Fruit fly (Drosophila melanogaster) whole organism, embryonic: ENCODE measurements around the gene RpS8.

Experiments used
- B-H1 ChIP-seq: fragments of 200-800 bp; sonication (Bioruptor generic); IDR thresholded peaks from 3 replicates; pipeline ENCODE4 v1.3.6; 2022; ENCODE audit warnings: missing biosample characterization, missing genetic modification characterization
- BEAF-32 ChIP-seq: fragments of 200-800 bp; sonication (Bioruptor generic); optimal IDR thresholded peaks from 3 replicates; lab custom pipeline; 2017; ENCODE audit warnings: missing biosample characterization, missing genetic modification characterization, mild to moderate bottlenecking, moderate library complexity, missing genetic modification reagents
- CG10543 ChIP-seq: fragments of 200-800 bp; sonication (Bioruptor generic); optimal IDR thresholded peaks from 3 replicates; lab custom pipeline; 2017; ENCODE audit warnings: missing biosample characterization, mild to moderate bottlenecking, missing genetic modification characterization, moderate library complexity
- CG12391 ChIP-seq: fragments of 200-800 bp; sonication (Bioruptor generic); optimal IDR thresholded peaks from 3 replicates; lab custom pipeline; 2018; ENCODE audit warnings: missing biosample characterization, mild to moderate bottlenecking, missing genetic modification characterization, moderate library complexity
- CG13123 ChIP-seq: fragments of 200-800 bp; sonication (Bioruptor generic); optimal IDR thresholded peaks from 2 replicates; lab custom pipeline; 2016; ENCODE audit warnings: missing biosample characterization, missing genetic modification characterization
- CG13424 ChIP-seq: fragments of 200-800 bp; sonication (Bioruptor generic); optimal IDR thresholded peaks from 2 replicates; lab custom pipeline; 2019; ENCODE audit warnings: missing biosample characterization, mild to moderate bottlenecking, missing genetic modification characterization, moderate library complexity
- CG13624 ChIP-seq: fragments of 200-800 bp; sonication (Bioruptor generic); optimal IDR thresholded peaks from 2 replicates; lab custom pipeline; 2016; ENCODE audit warnings: missing biosample characterization, missing genetic modification characterization
- CG13894 ChIP-seq: fragments of 200-800 bp; sonication (Bioruptor generic); optimal IDR thresholded peaks from 3 replicates; lab custom pipeline; 2018; ENCODE audit warnings: missing biosample characterization, mild to moderate bottlenecking, missing genetic modification characterization, moderate library complexity
- CG15479 ChIP-seq: fragments of 200-800 bp; sonication (Bioruptor generic); optimal IDR thresholded peaks from 3 replicates; lab custom pipeline; 2019; ENCODE audit warnings: missing biosample characterization, mild to moderate bottlenecking, missing genetic modification characterization, moderate library complexity
- CG1602 ChIP-seq: fragments of 200-800 bp; sonication (Bioruptor generic); optimal IDR thresholded peaks from 3 replicates; lab custom pipeline; 2016; ENCODE audit warnings: missing biosample characterization, missing genetic modification characterization
- CG16779 ChIP-seq: fragments of 200-800 bp; sonication (Bioruptor generic); IDR thresholded peaks from 2 replicates; pipeline ENCODE4 v1.3.6; 2022; ENCODE audit warnings: missing biosample characterization, missing genetic modification characterization
- CG17385 ChIP-seq: fragments of 200-800 bp; sonication (Bioruptor generic); optimal IDR thresholded peaks from 3 replicates; lab custom pipeline; 2018; ENCODE audit warnings: missing biosample characterization, mild to moderate bottlenecking, missing genetic modification characterization
- CG1792 ChIP-seq: fragments of 200-800 bp; sonication (Bioruptor generic); optimal IDR thresholded peaks from 2 replicates; lab custom pipeline; 2016; ENCODE audit warnings: missing biosample characterization, missing genetic modification characterization
- CG18619 ChIP-seq: fragments of 200-800 bp; sonication (Bioruptor generic); optimal IDR thresholded peaks from 3 replicates; lab custom pipeline; 2017; ENCODE audit warnings: missing biosample characterization, mild to moderate bottlenecking, missing genetic modification characterization
- CG2120 ChIP-seq: fragments of 200-800 bp; sonication (Bioruptor generic); optimal IDR thresholded peaks from 3 replicates; lab custom pipeline; 2016; ENCODE audit warnings: missing biosample characterization, missing genetic modification characterization
- CG2202 ChIP-seq: fragments of 200-800 bp; sonication (Bioruptor generic); optimal IDR thresholded peaks from 2 replicates; lab custom pipeline; 2018; ENCODE audit warnings: missing biosample characterization, mild to moderate bottlenecking, missing genetic modification characterization
- CG32772 ChIP-seq: fragments of 200-800 bp; sonication (Bioruptor generic); IDR thresholded peaks from 2 replicates; pipeline ENCODE4 v1.3.6; 2022; ENCODE audit warnings: missing biosample characterization, missing genetic modification characterization
- CG43689 ChIP-seq: fragments of 200-800 bp; sonication (Bioruptor generic); IDR thresholded peaks from 2 replicates; pipeline ENCODE4 v1.3.6; 2022; ENCODE audit warnings: missing biosample characterization, missing genetic modification characterization
- CG6254 ChIP-seq: fragments of 200-800 bp; sonication (Bioruptor generic); optimal IDR thresholded peaks from 3 replicates; lab custom pipeline; 2017; ENCODE audit warnings: mild to moderate bottlenecking, missing biosample characterization, missing genetic modification reagents, missing genetic modification characterization
- CG6683 ChIP-seq: fragments of 200-800 bp; sonication (Bioruptor generic); optimal IDR thresholded peaks from 2 replicates; lab custom pipeline; 2017; ENCODE audit warnings: missing biosample characterization, mild to moderate bottlenecking, missing genetic modification characterization, missing genetic modification reagents
- CG6689 ChIP-seq: fragments of 200-800 bp; sonication (Bioruptor generic); IDR thresholded peaks from 2 replicates; pipeline ENCODE4 v1.3.6; 2022; ENCODE audit warnings: missing biosample characterization, missing genetic modification characterization
- CG8281 ChIP-seq: fragments of 200-800 bp; sonication (Bioruptor generic); optimal IDR thresholded peaks from 2 replicates; lab custom pipeline; 2018; ENCODE audit warnings: missing biosample characterization, mild to moderate bottlenecking, missing genetic modification characterization, moderate library complexity
- CG9609 ChIP-seq: fragments of 200-800 bp; sonication (Bioruptor generic); optimal IDR thresholded peaks from 3 replicates; lab custom pipeline; 2016; ENCODE audit warnings: missing biosample characterization, missing genetic modification characterization
- Dfd ChIP-seq, 2 experiments: fragments of >200 bp; optimal IDR thresholded peaks; 2 replicates each; lab custom pipeline; 2017; ENCODE audit warnings: missing biosample characterization in 2 of 2, missing genetic modification characterization in 2 of 2
- Fer3 ChIP-seq: fragments of 200-800 bp; sonication (Bioruptor generic); optimal IDR thresholded peaks from 2 replicates; lab custom pipeline; 2018; ENCODE audit warnings: missing biosample characterization, mild to moderate bottlenecking, missing genetic modification characterization, moderate library complexity
- Gug ChIP-seq: fragments of 200-800 bp; sonication (Bioruptor generic); IDR thresholded peaks from 4 replicates; pipeline ENCODE4 v1.3.6; 2022; ENCODE audit warnings: missing biosample characterization, missing genetic modification characterization
- HHEX ChIP-seq: fragments of 200-800 bp; sonication (Bioruptor generic); optimal IDR thresholded peaks from 3 replicates; lab custom pipeline; 2017; ENCODE audit warnings: missing biosample characterization, mild to moderate bottlenecking, missing genetic modification characterization, missing genetic modification reagents
- Hsf ChIP-seq: fragments of 200-800 bp; sonication (Bioruptor generic); optimal IDR thresholded peaks from 3 replicates; lab custom pipeline; 2016; ENCODE audit warnings: missing biosample characterization, missing genetic modification characterization
- Lpt ChIP-seq: fragments of >200 bp; optimal IDR thresholded peaks from 2 replicates; lab custom pipeline; 2018; ENCODE audit warnings: missing biosample characterization, missing genetic modification characterization
- Neu2 ChIP-seq: fragments of 200-800 bp; sonication (Bioruptor generic); optimal IDR thresholded peaks from 3 replicates; lab custom pipeline; 2016; ENCODE audit warnings: missing biosample characterization, missing genetic modification characterization, borderline replicate concordance
- Nf-YB ChIP-seq: fragments of 200-800 bp; sonication (Bioruptor generic); optimal IDR thresholded peaks from 3 replicates; lab custom pipeline; 2019; ENCODE audit warnings: missing biosample characterization, mild to moderate bottlenecking, missing genetic modification characterization, moderate library complexity
- PHDP ChIP-seq: fragments of 200-800 bp; sonication (Bioruptor generic); optimal IDR thresholded peaks from 3 replicates; lab custom pipeline; 2018; ENCODE audit warnings: missing biosample characterization, mild to moderate bottlenecking, missing genetic modification characterization, moderate library complexity
- Rx ChIP-seq: fragments of 200-800 bp; sonication (Bioruptor generic); IDR thresholded peaks from 2 replicates; pipeline ENCODE4 v1.3.6; 2022; ENCODE audit warnings: missing biosample characterization, missing genetic modification characterization
- Sox102F ChIP-seq: fragments of 200-800 bp; sonication (Bioruptor generic); optimal IDR thresholded peaks from 2 replicates; lab custom pipeline; 2018; ENCODE audit warnings: missing biosample characterization, mild to moderate bottlenecking, missing genetic modification characterization, moderate library complexity
- Sry-β ChIP-seq: fragments of 200-800 bp; sonication (Bioruptor generic); optimal IDR thresholded peaks from 2 replicates; lab custom pipeline; 2018; ENCODE audit warnings: missing biosample characterization, mild to moderate bottlenecking, missing genetic modification characterization, moderate library complexity
- amos ChIP-seq: fragments of 200-800 bp; sonication (Bioruptor generic); IDR thresholded peaks from 2 replicates; pipeline ENCODE4 v1.3.6; 2022; ENCODE audit warnings: missing biosample characterization, missing genetic modification characterization; ENCODE audit not compliant: partially characterized antibody
- cad ChIP-seq: fragments of >200 bp; optimal IDR thresholded peaks from 2 replicates; lab custom pipeline; 2017; ENCODE audit warnings: missing biosample characterization, missing genetic modification characterization
- crc ChIP-seq: fragments of 200-800 bp; sonication (Bioruptor generic); optimal IDR thresholded peaks from 2 replicates; lab custom pipeline; 2016; ENCODE audit warnings: missing biosample characterization, missing genetic modification characterization
- danr ChIP-seq: fragments of 200-800 bp; sonication (Bioruptor generic); IDR thresholded peaks from 2 replicates; pipeline ENCODE4 v1.3.6; 2022; ENCODE audit warnings: missing biosample characterization, missing genetic modification characterization
- fd96Cb ChIP-seq: fragments of 200-800 bp; sonication (Bioruptor generic); optimal IDR thresholded peaks from 2 replicates; lab custom pipeline; 2018; ENCODE audit warnings: missing biosample characterization, mild to moderate bottlenecking, missing genetic modification characterization, moderate library complexity
- grn ChIP-seq: fragments of 200-800 bp; sonication (Bioruptor generic); optimal IDR thresholded peaks from 3 replicates; lab custom pipeline; 2017; ENCODE audit warnings: missing biosample characterization, missing genetic modification characterization
- h ChIP-seq: fragments of >200 bp; optimal IDR thresholded peaks from 2 replicates; lab custom pipeline; 2017
- jigr1 ChIP-seq: fragments of 200-800 bp; sonication (Bioruptor generic); IDR thresholded peaks from 3 replicates; pipeline ENCODE4 v1.3.6; 2022; ENCODE audit warnings: missing biosample characterization, missing genetic modification characterization
- kay ChIP-seq: fragments of 200-800 bp; sonication (Bioruptor generic); optimal IDR thresholded peaks from 2 replicates; lab custom pipeline; 2016; ENCODE audit warnings: missing biosample characterization, missing genetic modification characterization
- mld ChIP-seq: fragments of 200-800 bp; sonication (Bioruptor generic); IDR thresholded peaks from 3 replicates; pipeline ENCODE4 v1.3.6; 2022; ENCODE audit warnings: missing biosample characterization, missing genetic modification characterization; ENCODE audit not compliant: partially characterized antibody
- nmo ChIP-seq: fragments of 200-800 bp; sonication (Bioruptor generic); optimal IDR thresholded peaks from 2 replicates; lab custom pipeline; 2018; ENCODE audit warnings: missing biosample characterization, mild to moderate bottlenecking, missing genetic modification characterization, moderate library complexity
- pita ChIP-seq: fragments of 200-800 bp; sonication (Bioruptor generic); optimal IDR thresholded peaks from 2 replicates; lab custom pipeline; 2017; ENCODE audit warnings: missing biosample characterization, mild to moderate bottlenecking, missing genetic modification characterization
- pros ChIP-seq: fragments of 200-800 bp; sonication (Bioruptor generic); optimal IDR thresholded peaks from 3 replicates; lab custom pipeline; 2019; ENCODE audit warnings: missing biosample characterization, mild to moderate bottlenecking, missing genetic modification characterization, moderate library complexity
- sd ChIP-seq: fragments of 200-800 bp; sonication (Bioruptor generic); optimal IDR thresholded peaks from 3 replicates; lab custom pipeline; 2018; ENCODE audit warnings: missing biosample characterization, mild to moderate bottlenecking, missing genetic modification characterization, moderate library complexity
- tio ChIP-seq: fragments of 200-800 bp; sonication (Bioruptor generic); optimal IDR thresholded peaks from 2 replicates; lab custom pipeline; 2017; ENCODE audit warnings: missing biosample characterization, missing genetic modification characterization, inconsistent platforms
- toy ChIP-seq: fragments of 200-800 bp; sonication (Bioruptor generic); IDR thresholded peaks from 2 replicates; pipeline ENCODE4 v1.3.6; 2022; ENCODE audit warnings: missing biosample characterization, missing genetic modification characterization

The RpS8 gene

DNA sequence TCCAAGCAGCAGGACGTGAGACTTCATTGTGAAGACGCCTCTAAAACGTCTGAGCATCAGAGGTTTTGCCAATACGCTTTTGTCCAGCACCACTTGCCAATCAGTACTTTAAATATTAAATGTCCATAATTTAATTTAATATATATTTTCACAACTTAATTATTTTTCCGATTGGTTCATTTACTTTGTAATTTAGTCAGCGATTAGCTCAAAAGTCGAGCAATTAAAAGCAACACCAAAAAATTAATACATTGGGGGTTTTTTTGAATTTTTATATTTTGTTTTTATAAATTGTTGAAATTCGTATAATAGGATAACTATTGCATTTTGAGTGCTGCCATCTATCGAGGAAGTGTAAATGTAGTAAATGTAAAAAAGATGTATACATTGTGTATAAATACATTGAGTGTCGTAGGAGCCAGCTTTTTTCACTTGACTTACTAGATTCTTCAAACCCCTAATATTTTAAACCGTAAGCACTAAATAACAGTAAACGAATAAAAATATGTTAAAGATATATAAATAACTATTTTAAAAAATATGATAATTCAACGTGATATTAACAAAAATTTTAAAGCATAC is 42.5 kb downstream of the RpS8 start, which contains the start of gene CG15517 (continued):
- no peak for TF ChIP-seq h
- no peak for TF ChIP-seq Neu2 (GFP tag; lab: Kevin White, UChicago)
- TF ChIP-seq CG6683 (GFP tag; lab: Kevin White, UChicago) = no peak
- no peak for TF ChIP-seq CG6689
- TF ChIP-seq PHDP = peak; percentile 14
- TF ChIP-seq Dfd (GFP tag; optimal IDR thresholded peaks at IDR 0.05; lab: Kevin White, UChicago) = no peak
- no peak for TF ChIP-seq cad (GFP tag; lab: Kevin White, UChicago)
- TF ChIP-seq Sox102F (GFP tag; lab: Kevin White, UChicago) = peak; percentile 6
- no peak for TF ChIP-seq CG18619
- TF ChIP-seq crc (GFP tag; lab: Kevin White, UChicago) = no peak
- no peak for TF ChIP-seq Gug
- TF ChIP-seq CG15479 (GFP tag; lab: Kevin White, UChicago) = no peak
- TF ChIP-seq CG9609 (GFP tag; lab: Kevin White, UChicago) = no peak
- peak; percentile 4 for TF ChIP-seq CG13424 (tag; lab: Kevin White, UChicago)
- no peak for TF ChIP-seq Lpt (GFP tag; lab: Kevin White, UChicago)
- TF ChIP-seq jigr1 (GFP tag; lab: Robert Waterston, UW) = no peak
- TF ChIP-seq Rx (GFP tag; lab: Robert Waterston, UW) = no peak
- peak; percentile 17 for TF ChIP-seq Fer3 (tag; lab: Kevin White, UChicago)
- TF ChIP-seq CG12391 = peak; percentile 3
- no peak for TF ChIP-seq CG43689 (GFP tag; lab: Robert Waterston, UW)
- TF ChIP-seq tio = no peak
- TF ChIP-seq CG17385 (GFP tag; lab: Kevin White, UChicago) = no peak
- no peak for TF ChIP-seq CG6254 (GFP tag; lab: Kevin White, UChicago)
- no peak for TF ChIP-seq CG32772 (GFP tag; lab: Robert Waterston, UW)
- no peak for TF ChIP-seq CG13624
- no peak for TF ChIP-seq toy (GFP tag; lab: Robert Waterston, UW)
- no peak for TF ChIP-seq CG10543 (GFP tag; lab: Kevin White, UChicago)
- no peak for TF ChIP-seq pros (GFP tag; lab: Kevin White, UChicago)
- TF ChIP-seq sd (tag; lab: Kevin White, UChicago) = peak; percentile 17
- no peak for TF ChIP-seq CG13123 (GFP tag; lab: Kevin White, UChicago)
- TF ChIP-seq pita = peak; percentile 3
- no peak for TF ChIP-seq B-H1 (GFP tag; lab: Robert Waterston, UW)
- TF ChIP-seq CG8281 (tag; lab: Kevin White, UChicago) = no peak
- TF ChIP-seq danr (GFP tag; lab: Robert Waterston, UW) = no peak
- TF ChIP-seq CG16779 (GFP tag; lab: Robert Waterston, UW) = no peak
- TF ChIP-seq grn (GFP tag; lab: Kevin White, UChicago) = no peak
- peak; percentile 3 for TF ChIP-seq CG13894 (tag; lab: Kevin White, UChicago)
- TF ChIP-seq Sry-β (GFP tag; lab: Kevin White, UChicago) = no peak
- no peak for TF ChIP-seq CG1792 (GFP tag; lab: Kevin White, UChicago)
- peak; percentile 12 for TF ChIP-seq CG2120 (GFP tag; lab: Kevin White, UChicago)
- TF ChIP-seq fd96Cb (tag; lab: Kevin White, UChicago) = no peak
- no peak for TF ChIP-seq CG1602 (GFP tag; lab: Kevin White, UChicago)
- no peak for TF ChIP-seq CG2202 (tag; lab: Kevin White, UChicago)
- TF ChIP-seq nmo (GFP tag; lab: Kevin White, UChicago) = peak; percentile 21
- TF ChIP-seq amos = peak; percentile 67; the same call in 1 of the 2 replicates
- no peak for TF ChIP-seq mld (GFP tag; lab: Robert Waterston, UW)
- no peak for TF ChIP-seq BEAF-32 (GFP tag; lab: Kevin White, UChicago)
- TF ChIP-seq HHEX (GFP tag; lab: Kevin White, UChicago) = no peak
- no peak for TF ChIP-seq Nf-YB (GFP tag; lab: Kevin White, UChicago)
- no peak for TF ChIP-seq kay (GFP tag; lab: Kevin White, UChicago)
- no peak for TF ChIP-seq Hsf (GFP tag; lab: Kevin White, UChicago)
